Comparison of ENCODE assay signal across 2 fruit fly cellular contexts in the genomic region with DNA sequence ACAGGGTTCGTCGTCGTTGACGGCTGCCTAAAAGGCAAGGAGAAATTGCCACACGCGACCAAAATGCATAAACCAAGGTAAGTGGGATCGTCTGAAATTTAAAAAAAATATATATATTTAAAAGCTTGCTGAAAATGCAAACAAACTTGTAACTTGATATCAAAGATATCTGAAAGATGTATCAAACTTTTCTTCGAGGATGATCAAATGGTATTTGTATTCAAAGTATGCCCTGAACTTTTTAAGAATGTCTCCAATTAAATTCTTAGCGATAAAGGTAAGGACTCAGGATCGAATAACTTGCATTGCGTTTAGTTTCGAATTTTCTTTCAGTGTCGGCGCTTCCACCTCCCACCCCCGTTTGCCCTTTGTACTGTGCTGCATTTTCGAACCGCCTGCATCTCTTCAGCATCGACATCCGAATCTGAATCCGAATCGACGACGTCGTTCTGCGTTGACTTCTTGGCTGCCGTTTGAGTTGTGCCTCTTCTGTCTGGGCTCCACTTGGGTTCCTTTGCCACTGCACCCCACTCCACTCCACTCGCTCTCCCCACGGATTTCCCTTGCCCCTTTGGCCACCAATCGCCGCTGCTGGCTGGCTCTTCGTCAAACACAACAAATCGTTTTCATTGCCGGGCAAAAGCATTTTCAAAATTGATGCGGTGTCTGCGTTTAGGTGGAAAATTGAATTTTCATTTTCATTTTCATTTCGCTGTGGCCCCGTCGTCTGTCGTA.
TF ChIP-seq lines count a peak whose summit lies in the region.

No protein-coding gene starts in this region.

TF ChIP-seq in whole organism, embryonic, 481 proteins besides CTCF, POLR2A, EP300 and RAD21 (continued from another document and continues in another):
- no peak for TF ChIP-seq Nf-YB (GFP tag; optimal IDR thresholded peaks at IDR 0.05; lab: Kevin White, UChicago)
- TF ChIP-seq scrt (GFP tag; optimal IDR thresholded peaks at IDR 0.05; lab: Kevin White, UChicago): no peak
- no peak for TF ChIP-seq shn (GFP tag; optimal IDR thresholded peaks at IDR 0.05; lab: Kevin White, UChicago)
- TF ChIP-seq Nf-YC (tag; optimal IDR thresholded peaks at IDR 0.05; lab: Kevin White, UChicago): no peak
- TF ChIP-seq ci (GFP tag; IDR thresholded peaks at IDR 0.05; lab: Robert Waterston, UW): 0 out of 3 replicates have a peak, but pooled peaks have one; percentile 20
- TF ChIP-seq sens-2 (GFP tag; IDR thresholded peaks at IDR 0.05; lab: Robert Waterston, UW): no peak
- no peak for TF ChIP-seq CG14014 (GFP tag; IDR thresholded peaks at IDR 0.05; lab: Robert Waterston, UW)
- TF ChIP-seq CG2678 (tag; optimal IDR thresholded peaks at IDR 0.05; lab: Kevin White, UChicago): peak; percentile 44
- TF ChIP-seq CG2202 (tag; optimal IDR thresholded peaks at IDR 0.05; lab: Kevin White, UChicago): peak; percentile 25
- no peak for TF ChIP-seq bigmax (GFP tag; optimal IDR thresholded peaks at IDR 0.05; lab: Kevin White, UChicago)
- TF ChIP-seq Hey (tag; optimal IDR thresholded peaks at IDR 0.05; lab: Kevin White, UChicago): no peak
- no peak for TF ChIP-seq tap (tag; optimal IDR thresholded peaks at IDR 0.05; lab: Kevin White, UChicago)
- peak; percentile 36 for TF ChIP-seq Sox100B (GFP tag; optimal IDR thresholded peaks at IDR 0.05; lab: Kevin White, UChicago)
- TF ChIP-seq crp (GFP tag; optimal IDR thresholded peaks at IDR 0.05; lab: Kevin White, UChicago): no peak
- no peak for TF ChIP-seq Sin3A (optimal IDR thresholded peaks at IDR 0.05; lab: Kevin White, UChicago)
- TF ChIP-seq CG15696 (tag; optimal IDR thresholded peaks at IDR 0.05; lab: Kevin White, UChicago): no peak
- TF ChIP-seq Blimp-1 (GFP tag; optimal IDR thresholded peaks at IDR 0.05; lab: Kevin White, UChicago): peak; percentile 62
- TF ChIP-seq nerfin-1 (tag; optimal IDR thresholded peaks at IDR 0.05; lab: Kevin White, UChicago): peak; percentile 43
- TF ChIP-seq CG4360 (GFP tag; IDR thresholded peaks at IDR 0.05; lab: Robert Waterston, UW): no peak
- no peak for TF ChIP-seq kah (GFP tag; optimal IDR thresholded peaks at IDR 0.05; lab: Kevin White, UChicago)
- TF ChIP-seq Six4 (GFP tag; optimal IDR thresholded peaks at IDR 0.05; lab: Kevin White, UChicago): no peak
- TF ChIP-seq CG17385 (GFP tag; optimal IDR thresholded peaks at IDR 0.05; lab: Kevin White, UChicago): peak; percentile 22
- TF ChIP-seq CG34376 (GFP tag; optimal IDR thresholded peaks at IDR 0.05; lab: Kevin White, UChicago): no peak
- TF ChIP-seq Eip74EF (GFP tag; optimal IDR thresholded peaks at IDR 0.05; lab: Kevin White, UChicago): peak in 1 of 2 experiments; percentile 2
- TF ChIP-seq Atf3 (GFP tag; optimal IDR thresholded peaks at IDR 0.05; lab: Kevin White, UChicago): no peak
- TF ChIP-seq unc-4 (GFP tag; IDR thresholded peaks at IDR 0.05; lab: Robert Waterston, UW; ENCODE audit: partially characterized antibody): no peak
- peak; percentile 53 for TF ChIP-seq CG2712 (tag; optimal IDR thresholded peaks at IDR 0.05; lab: Kevin White, UChicago)
- no peak for TF ChIP-seq CG6791 (GFP tag; IDR thresholded peaks at IDR 0.05; lab: Robert Waterston, UW; ENCODE audit: partially characterized antibody)
- TF ChIP-seq CG12104 (GFP tag; optimal IDR thresholded peaks at IDR 0.05; lab: Kevin White, UChicago): no peak
- TF ChIP-seq ac (GFP tag; optimal IDR thresholded peaks at IDR 0.05; lab: Kevin White, UChicago): no peak
- peak; percentile 28 for TF ChIP-seq az2 (GFP tag; optimal IDR thresholded peaks at IDR 0.05; lab: Kevin White, UChicago)
- TF ChIP-seq sc (optimal IDR thresholded peaks at IDR 0.05; lab: Kevin White, UChicago): no peak
- peak; percentile 62 for TF ChIP-seq sc (GFP tag; optimal IDR thresholded peaks at IDR 0.05; lab: Kevin White, UChicago)
- TF ChIP-seq CG8388 (GFP tag; optimal IDR thresholded peaks at IDR 0.05; lab: Kevin White, UChicago): peak; percentile 47
- TF ChIP-seq slou (GFP tag; optimal IDR thresholded peaks at IDR 0.05; lab: Kevin White, UChicago): no peak
- TF ChIP-seq CG11696 (GFP tag; IDR thresholded peaks at IDR 0.05; lab: Robert Waterston, UW): no peak
- no peak for TF ChIP-seq sima (GFP tag; optimal IDR thresholded peaks at IDR 0.05; lab: Kevin White, UChicago)
- no peak for TF ChIP-seq TFAM (GFP tag; optimal IDR thresholded peaks at IDR 0.05; lab: Kevin White, UChicago)
- TF ChIP-seq B-H1 (GFP tag; IDR thresholded peaks at IDR 0.05; lab: Robert Waterston, UW): no peak
- TF ChIP-seq dysf (GFP tag; IDR thresholded peaks at IDR 0.05; lab: Robert Waterston, UW): 0 out of 3 replicates have a peak, but pooled peaks have one; percentile 13
- TF ChIP-seq nom (GFP tag; optimal IDR thresholded peaks at IDR 0.05; lab: Kevin White, UChicago): no peak
- 0 out of 2 replicates have a peak, but pooled peaks have one; percentile 16 for TF ChIP-seq wor (GFP tag; IDR thresholded peaks at IDR 0.05; lab: Robert Waterston, UW)
- no peak for TF ChIP-seq dati (GFP tag; IDR thresholded peaks at IDR 0.05; lab: Robert Waterston, UW)
- peak; percentile 59 for TF ChIP-seq CG14710 (tag; optimal IDR thresholded peaks at IDR 0.05; lab: Kevin White, UChicago)
- TF ChIP-seq Asciz (GFP tag; optimal IDR thresholded peaks at IDR 0.05; lab: Kevin White, UChicago): peak; percentile 34
- TF ChIP-seq CG4282 (GFP tag; optimal IDR thresholded peaks at IDR 0.05; lab: Kevin White, UChicago): no peak
- TF ChIP-seq HLH54F (GFP tag; optimal IDR thresholded peaks at IDR 0.05; lab: Kevin White, UChicago): no peak
- TF ChIP-seq sens (GFP tag; lab: Kevin White, UChicago): peak; percentile 64
- TF ChIP-seq CG6689 (GFP tag; IDR thresholded peaks at IDR 0.05; lab: Robert Waterston, UW): 0 out of 2 replicates have a peak, but pooled peaks have one; percentile 5
- TF ChIP-seq croc (GFP tag; conservative IDR thresholded peaks at IDR 0.05; lab: Robert Waterston, UW): peak; percentile 27; the same call in 1 of the 3 replicates
- no peak for TF ChIP-seq Camta (GFP tag; optimal IDR thresholded peaks at IDR 0.05; lab: Kevin White, UChicago)
- no peak for TF ChIP-seq CG2889 (GFP tag; IDR thresholded peaks at IDR 0.05; lab: Robert Waterston, UW)
- TF ChIP-seq oc (tag; optimal IDR thresholded peaks at IDR 0.05; lab: Kevin White, UChicago): no peak
- TF ChIP-seq CG34422 (GFP tag; IDR thresholded peaks at IDR 0.05; lab: Robert Waterston, UW): no peak
- no peak for TF ChIP-seq ro (GFP tag; IDR thresholded peaks at IDR 0.05; lab: Robert Waterston, UW)
- TF ChIP-seq CG10979 (tag; optimal IDR thresholded peaks at IDR 0.05; lab: Kevin White, UChicago): peak; percentile 76
- peak; percentile 68 for TF ChIP-seq gem (tag; optimal IDR thresholded peaks at IDR 0.05; lab: Kevin White, UChicago)
- peak; percentile 13; the same call in 1 of the 3 replicates for TF ChIP-seq so (GFP tag; IDR thresholded peaks at IDR 0.05; lab: Robert Waterston, UW)
- TF ChIP-seq CG8765 (GFP tag; IDR thresholded peaks at IDR 0.05; lab: Robert Waterston, UW): no peak
- no peak for TF ChIP-seq CG18619 (GFP tag; optimal IDR thresholded peaks at IDR 0.05; lab: Kevin White, UChicago)
- TF ChIP-seq Doc2 (GFP tag; IDR thresholded peaks at IDR 0.05; lab: Robert Waterston, UW): no peak
- peak; percentile 29 for TF ChIP-seq CG1529 (GFP tag; optimal IDR thresholded peaks at IDR 0.05; lab: Kevin White, UChicago)
- TF ChIP-seq D19A (tag; optimal IDR thresholded peaks at IDR 0.05; lab: Kevin White, UChicago): peak; percentile 25

TF ChIP-seq in whole organism, prepupa, 60 proteins besides CTCF, POLR2A, EP300 and RAD21 (continued from another document):
- TF ChIP-seq lz (GFP tag; optimal IDR thresholded peaks at IDR 0.05; lab: Kevin White, UChicago) (peak; percentile 20), CG6854 (GFP tag; optimal IDR thresholded peaks at IDR 0.05; lab: Kevin White, UChicago) (no peak), pdm3 (GFP tag; optimal IDR thresholded peaks at IDR 0.05; lab: Kevin White, UChicago) (peak; percentile 21), CG10669 (GFP tag; optimal IDR thresholded peaks at IDR 0.05; lab: Kevin White, UChicago) (peak; percentile 33), net (GFP tag; optimal IDR thresholded peaks at IDR 0.05; lab: Kevin White, UChicago) (peak; percentile 8), CG11294 (GFP tag; IDR thresholded peaks at IDR 0.05; lab: Robert Waterston, UW) (no peak), CG6163 (GFP tag; IDR thresholded peaks at IDR 0.05; lab: Robert Waterston, UW) (no peak), Lpt (GFP tag; optimal IDR thresholded peaks at IDR 0.05; lab: Kevin White, UChicago) (peak; percentile 26), Ets96B (tag; optimal IDR thresholded peaks at IDR 0.05; lab: Kevin White, UChicago) (peak; percentile 40), CG6276 (GFP tag; optimal IDR thresholded peaks at IDR 0.05; lab: Kevin White, UChicago) (peak; percentile 25), Eip75B (GFP tag; optimal IDR thresholded peaks at IDR 0.05; lab: Kevin White, UChicago) (peak; percentile 32), CG34406 (GFP tag; optimal IDR thresholded peaks at IDR 0.05; lab: Kevin White, UChicago) (peak; percentile 42), topi (GFP tag; optimal IDR thresholded peaks at IDR 0.05; lab: Kevin White, UChicago) (peak; percentile 30), CG3919 (GFP tag; optimal IDR thresholded peaks at IDR 0.05; lab: Kevin White, UChicago) (peak; percentile 51), CG7368 (GFP tag; optimal IDR thresholded peaks at IDR 0.05; lab: Kevin White, UChicago) (peak; percentile 21), CG6792 (GFP tag; optimal IDR thresholded peaks at IDR 0.05; lab: Kevin White, UChicago) (peak; percentile 37), dsx (GFP tag; optimal IDR thresholded peaks at IDR 0.05; lab: Kevin White, UChicago; ENCODE audit: poor library complexity, severe bottlenecking) (peak; percentile 27), Eip93F (GFP tag; optimal IDR thresholded peaks at IDR 0.05; lab: Kevin White, UChicago) (no peak), Hr39 (GFP tag; optimal IDR thresholded peaks at IDR 0.05; lab: Kevin White, UChicago) (peak; percentile 27), CG4318 (GFP tag; optimal IDR thresholded peaks at IDR 0.05; lab: Kevin White, UChicago) (no peak), CG8319 (GFP tag; optimal IDR thresholded peaks at IDR 0.05; lab: Kevin White, UChicago) (no peak), ss (GFP tag; optimal IDR thresholded peaks at IDR 0.05; lab: Kevin White, UChicago) (peak; percentile 30 to 73), Met (GFP tag; optimal IDR thresholded peaks at IDR 0.05; lab: Kevin White, UChicago) (peak; percentile 43), achi (GFP tag; optimal IDR thresholded peaks at IDR 0.05; lab: Kevin White, UChicago) (peak; percentile 52), CG31627 (GFP tag; optimal IDR thresholded peaks at IDR 0.05; lab: Kevin White, UChicago) (no peak), esn (GFP tag; optimal IDR thresholded peaks at IDR 0.05; lab: Kevin White, UChicago) (peak; percentile 52), spab (GFP tag; optimal IDR thresholded peaks at IDR 0.05; lab: Kevin White, UChicago) (peak; percentile 58), Smox (GFP tag; optimal IDR thresholded peaks at IDR 0.05; lab: Kevin White, UChicago) (peak; percentile 27), CG10631 (GFP tag; optimal IDR thresholded peaks at IDR 0.05; lab: Kevin White, UChicago) (peak; percentile 45), CG16779 (tag; optimal IDR thresholded peaks at IDR 0.05; lab: Kevin White, UChicago) (no peak), Sox14 (GFP tag; optimal IDR thresholded peaks at IDR 0.05; lab: Kevin White, UChicago) (no peak), fd59A (GFP tag; optimal IDR thresholded peaks at IDR 0.05; lab: Kevin White, UChicago) (no peak), Hr38 (GFP tag; optimal IDR thresholded peaks at IDR 0.05; lab: Kevin White, UChicago) (no peak), CG6808 (GFP tag; optimal IDR thresholded peaks at IDR 0.05; lab: Kevin White, UChicago) (peak; percentile 26), dac (GFP tag; optimal IDR thresholded peaks at IDR 0.05; lab: Kevin White, UChicago) (no peak), fd85E (GFP tag; optimal IDR thresholded peaks at IDR 0.05; lab: Kevin White, UChicago) (no peak), Sox102F (GFP tag; optimal IDR thresholded peaks at IDR 0.05; lab: Kevin White, UChicago) (peak; percentile 14)
